Fruit fly (Drosophila melanogaster): Measurements from ENCODE around the gene BobA.

BobA gene

dm6 chr3L:14942769-14943168 lies 3.2 kb downstream of the BobA start (continued):
- peak; percentile 26 for TF ChIP-seq nmo (GFP tag; optimal IDR thresholded peaks at IDR 0.05)
- no peak for TF ChIP-seq Abd-B (GFP tag; optimal IDR thresholded peaks at IDR 0.05)
- TF ChIP-seq Aef1 (GFP tag; IDR thresholded peaks at IDR 0.05): no peak
- peak; percentile 32 for TF ChIP-seq CG17186 (GFP tag; optimal IDR thresholded peaks at IDR 0.05)
- TF ChIP-seq CG2116 (GFP tag; optimal IDR thresholded peaks at IDR 0.05): peak; percentile 96
- peak; percentile 97 for TF ChIP-seq CTCF (GFP tag; optimal IDR thresholded peaks at IDR 0.05)
- peak; percentile 45; the same call in 2 of the 3 replicates for TF ChIP-seq vnd (GFP tag; IDR thresholded peaks at IDR 0.05; ENCODE audit: partially characterized antibody)
- peak; percentile 45; the same call in 2 of the 3 replicates for TF ChIP-seq Doc3 (GFP tag; IDR thresholded peaks at IDR 0.05; ENCODE audit: partially characterized antibody)
- TF ChIP-seq CG2199 (GFP tag; IDR thresholded peaks at IDR 0.05): 0 out of 3 replicates have a peak, but pooled peaks have one; percentile 18
- TF ChIP-seq so (GFP tag; IDR thresholded peaks at IDR 0.05): no peak
- no peak for TF ChIP-seq H2.0 (GFP tag; IDR thresholded peaks at IDR 0.05)
- TF ChIP-seq sob (GFP tag; IDR thresholded peaks at IDR 0.05): no peak
- no peak for TF ChIP-seq lov (optimal IDR thresholded peaks at IDR 0.05)
- TF ChIP-seq lov (GFP tag; IDR thresholded peaks at IDR 0.05): peak; percentile 70; the same call in 2 of the 3 replicates
- TF ChIP-seq CG14710 (tag; optimal IDR thresholded peaks at IDR 0.05): peak; percentile 58
- no peak for TF ChIP-seq Bdp1 (GFP tag; optimal IDR thresholded peaks at IDR 0.05)
- TF ChIP-seq CG7963 (GFP tag; IDR thresholded peaks at IDR 0.05; ENCODE audit: partially characterized antibody): peak; percentile 42; the same call in 1 of the 3 replicates
- TF ChIP-seq Hr3 (GFP tag; optimal IDR thresholded peaks at IDR 0.05): no peak
- TF ChIP-seq CG34224 (GFP tag; IDR thresholded peaks at IDR 0.05; ENCODE audit: partially characterized antibody): peak; percentile 55
- TF ChIP-seq CG32767 (GFP tag; IDR thresholded peaks at IDR 0.05): no peak
- TF ChIP-seq pzg (GFP tag; optimal IDR thresholded peaks at IDR 0.05): peak; percentile 58
- no peak for TF ChIP-seq CkIIα-i1 (GFP tag; IDR thresholded peaks at IDR 0.05)
- no peak for TF ChIP-seq CG8765 (GFP tag; IDR thresholded peaks at IDR 0.05)
- TF ChIP-seq Camta (GFP tag; optimal IDR thresholded peaks at IDR 0.05): no peak
- TF ChIP-seq Ets97D (GFP tag; optimal IDR thresholded peaks at IDR 0.05): peak; percentile 34
- TF ChIP-seq CG4328 (GFP tag; optimal IDR thresholded peaks at IDR 0.05): no peak
- TF ChIP-seq Dp (GFP tag; optimal IDR thresholded peaks at IDR 0.05): peak; percentile 97
- TF ChIP-seq sd (tag; optimal IDR thresholded peaks at IDR 0.05): no peak
- TF ChIP-seq NC2β (GFP tag; optimal IDR thresholded peaks at IDR 0.05): peak; percentile 19
- TF ChIP-seq CG4282 (GFP tag; optimal IDR thresholded peaks at IDR 0.05): no peak
- TF ChIP-seq CG1603 (tag; optimal IDR thresholded peaks at IDR 0.05): peak; percentile 63
- TF ChIP-seq E2f2 (GFP tag; IDR thresholded peaks at IDR 0.05): peak; percentile 99
- TF ChIP-seq eve (GFP tag; optimal IDR thresholded peaks at IDR 0.05): no peak
- TF ChIP-seq trem (tag; optimal IDR thresholded peaks at IDR 0.05): peak; percentile 69
- TF ChIP-seq unpg (GFP tag; optimal IDR thresholded peaks at IDR 0.05): no peak
- peak; percentile 45 for TF ChIP-seq Lhr (GFP tag; optimal IDR thresholded peaks at IDR 0.05)
- no peak for TF ChIP-seq grn (GFP tag; optimal IDR thresholded peaks at IDR 0.05)
- TF ChIP-seq CG5245 (GFP tag; optimal IDR thresholded peaks at IDR 0.05): no peak
- peak; percentile 70 for TF ChIP-seq BEAF-32 (GFP tag; optimal IDR thresholded peaks at IDR 0.05)
- no peak for TF ChIP-seq cg (GFP tag; optimal IDR thresholded peaks at IDR 0.05)
- TF ChIP-seq knrl (GFP tag; IDR thresholded peaks at IDR 0.05; ENCODE audit: partially characterized antibody): peak; percentile 64
- peak; percentile 30 for TF ChIP-seq phol (tag; optimal IDR thresholded peaks at IDR 0.05)
- no peak for TF ChIP-seq slbo (GFP tag; IDR thresholded peaks at IDR 0.05)
- TF ChIP-seq CG3995 (GFP tag; optimal IDR thresholded peaks at IDR 0.05): peak; percentile 88
- no peak for TF ChIP-seq Taf1 (GFP tag; IDR thresholded peaks at IDR 0.05)
- TF ChIP-seq Scr (GFP tag; IDR thresholded peaks at IDR 0.05; ENCODE audit: partially characterized antibody): peak; percentile 65
- peak; percentile 90 for TF ChIP-seq Myb (GFP tag; optimal IDR thresholded peaks at IDR 0.05)
- peak; percentile 93 for TF ChIP-seq Dref (GFP tag; IDR thresholded peaks at IDR 0.05)
- peak; percentile 86 for TF ChIP-seq stwl (tag; optimal IDR thresholded peaks at IDR 0.05)
- TF ChIP-seq CG11695 (GFP tag; IDR thresholded peaks at IDR 0.05): no peak
- no peak for TF ChIP-seq tna (GFP tag; IDR thresholded peaks at IDR 0.05; ENCODE audit: partially characterized antibody)
